Worm (Caenorhabditis elegans): ENCODE results near the gene rpl-29.

DNA sequence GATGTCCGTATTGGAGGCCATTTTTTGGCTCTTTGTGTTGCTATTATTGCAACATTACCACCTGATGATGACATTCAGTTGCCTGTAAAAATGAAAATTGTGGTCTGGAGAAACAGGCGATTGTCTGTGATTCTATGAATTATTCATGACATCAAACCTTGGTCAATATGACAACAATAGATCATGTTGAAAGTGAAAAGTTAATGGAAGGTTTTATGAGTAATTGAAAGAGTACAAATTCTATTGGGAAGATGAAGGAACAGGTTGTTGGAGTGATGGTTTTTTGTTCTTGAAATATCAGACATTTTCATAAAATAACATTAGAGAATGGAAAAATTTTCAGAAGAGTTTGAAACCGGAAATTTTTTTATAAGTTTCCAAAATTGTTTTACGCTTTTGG is 20.7 kb downstream of the rpl-29 start, which contains the start of gene Y37A1A.3:
- no peak for TF ChIP-seq skn-1 (tag; optimal IDR thresholded peaks at IDR 0.05)
- no peak for TF ChIP-seq fos-1 (tag; optimal IDR thresholded peaks at IDR 0.05)
